Fruit fly (Drosophila melanogaster) whole organism, adult: ENCODE results near the gene Vha26.
A peak's percentile ranks its signal among the peaks of the same experiment; 100 is the strongest.

ENCODE experiments used
- CG11617 ChIP-seq: fragments of 200-800 bp; sonication (Bioruptor generic); optimal IDR thresholded peaks from 2 replicates; lab custom pipeline; 2017; ENCODE audit warnings: mild to moderate bottlenecking, missing biosample characterization, missing genetic modification reagents, missing genetic modification characterization
- CG12768 ChIP-seq: fragments of 200-800 bp; sonication (Bioruptor generic); optimal IDR thresholded peaks from 2 replicates; lab custom pipeline; 2017; ENCODE audit warnings: missing biosample characterization, missing genetic modification characterization, mild to moderate bottlenecking, moderate library complexity, missing genetic modification reagents
- CG14711 ChIP-seq: fragments of 200-800 bp; sonication (Bioruptor generic); optimal IDR thresholded peaks from 2 replicates; lab custom pipeline; 2018; ENCODE audit warnings: missing biosample characterization, mild to moderate bottlenecking, missing genetic modification characterization, moderate library complexity
- CG1620 ChIP-seq: fragments of 200-800 bp; sonication (Bioruptor generic); optimal IDR thresholded peaks from 2 replicates; lab custom pipeline; 2016; ENCODE audit warnings: missing biosample characterization, missing genetic modification characterization
- CG33017 ChIP-seq: fragments of 200-800 bp; sonication (Bioruptor generic); optimal IDR thresholded peaks from 2 replicates; lab custom pipeline; 2018; ENCODE audit warnings: missing biosample characterization, mild to moderate bottlenecking, missing genetic modification characterization, moderate library complexity
- CG5204 ChIP-seq: fragments of 200-800 bp; sonication (Bioruptor generic); optimal IDR thresholded peaks from 2 replicates; lab custom pipeline; 2016; ENCODE audit warnings: missing biosample characterization, missing genetic modification characterization
- CG7045 ChIP-seq: fragments of 200-800 bp; sonication (Bioruptor generic); optimal IDR thresholded peaks from 2 replicates; lab custom pipeline; 2017; ENCODE audit warnings: missing biosample characterization, mild to moderate bottlenecking, missing genetic modification characterization
- CG7101 ChIP-seq: fragments of 200-800 bp; sonication (Bioruptor generic); optimal IDR thresholded peaks from 2 replicates; lab custom pipeline; 2018; ENCODE audit warnings: missing biosample characterization, mild to moderate bottlenecking, missing genetic modification characterization, moderate library complexity
- Clk ChIP-seq: fragments of 200-800 bp; sonication (Bioruptor generic); optimal IDR thresholded peaks from 2 replicates; lab custom pipeline; 2017; ENCODE audit warnings: missing biosample characterization, missing genetic modification characterization
- Crg-1 ChIP-seq: fragments of 200-800 bp; sonication (Bioruptor generic); optimal IDR thresholded peaks from 2 replicates; lab custom pipeline; 2016; ENCODE audit warnings: missing biosample characterization, missing genetic modification characterization
- Hr96 ChIP-seq: fragments of 200-800 bp; sonication (Bioruptor generic); optimal IDR thresholded peaks from 2 replicates; lab custom pipeline; 2016; ENCODE audit warnings: missing biosample characterization, missing genetic modification characterization
- Mnt ChIP-seq: fragments of 200-800 bp; sonication (Bioruptor generic); optimal IDR thresholded peaks from 2 replicates; lab custom pipeline; 2016; ENCODE audit warnings: missing biosample characterization, mild to moderate bottlenecking, missing genetic modification characterization
- bab1 ChIP-seq: fragments of 200-800 bp; sonication (Bioruptor generic); optimal IDR thresholded peaks from 3 replicates; lab custom pipeline; 2019; ENCODE audit warnings: missing biosample characterization, mild to moderate bottlenecking, missing genetic modification characterization, moderate library complexity
- cic ChIP-seq: fragments of 200-800 bp; sonication (Bioruptor generic); optimal IDR thresholded peaks from 2 replicates; lab custom pipeline; 2017; ENCODE audit warnings: missing biosample characterization, mild to moderate bottlenecking, missing genetic modification characterization, moderate library complexity
- cnc ChIP-seq, 2 experiments: fragments of >200 bp; optimal IDR thresholded peaks; 2 replicates each; lab custom pipeline; 2017
- kay ChIP-seq: fragments of 200-800 bp; sonication (Bioruptor generic); peaks from one replicate; lab custom pipeline; 2016; ENCODE audit warnings: missing biosample characterization, missing genetic modification characterization, borderline replicate concordance
- ovo ChIP-seq: fragments of 200-800 bp; sonication (Bioruptor generic); optimal IDR thresholded peaks from 2 replicates; lab custom pipeline; 2016; ENCODE audit warnings: missing biosample characterization, missing genetic modification characterization
- pad ChIP-seq: fragments of 200-800 bp; sonication (Bioruptor generic); optimal IDR thresholded peaks from 3 replicates; lab custom pipeline; 2017; ENCODE audit warnings: missing biosample characterization, missing genetic modification characterization, mild to moderate bottlenecking, moderate library complexity, missing genetic modification reagents
- tj ChIP-seq: fragments of 200-800 bp; sonication (Bioruptor generic); optimal IDR thresholded peaks from 3 replicates; lab custom pipeline; 2017; ENCODE audit warnings: missing biosample characterization, mild to moderate bottlenecking, missing genetic modification characterization, moderate library complexity
- toe ChIP-seq: fragments of 200-800 bp; sonication (Bioruptor generic); optimal IDR thresholded peaks from 2 replicates; lab custom pipeline; 2016; ENCODE audit warnings: missing biosample characterization, missing genetic modification characterization

Vha26 gene

DNA sequence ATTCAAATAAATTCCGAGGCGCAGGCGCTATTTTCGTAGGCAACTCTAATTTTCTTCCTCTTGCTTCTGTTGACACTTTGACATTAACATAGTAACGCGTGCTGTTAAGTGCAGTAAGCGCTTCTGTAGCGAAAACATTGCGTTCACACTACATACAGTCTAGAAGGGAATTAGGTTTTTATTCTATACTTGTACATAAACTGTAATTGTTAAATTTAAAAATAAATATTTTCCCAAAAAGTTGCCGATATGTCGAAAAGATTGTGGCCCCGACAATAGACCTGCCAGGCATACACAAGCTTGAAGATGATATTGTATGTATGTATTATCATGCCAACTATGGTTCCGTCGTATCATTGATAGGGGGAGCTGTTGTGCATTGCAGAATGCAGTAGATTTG lies 14.9 kb downstream of the Vha26 start, which contains the start of gene asl:
asl (minus strand) TSS at position 67 of the 400 bp plus-strand sequence.
- TF ChIP-seq CG7045 (GFP tag; lab: Kevin White, UChicago), result peak; percentile 44
- TF ChIP-seq CG7101 (tag; lab: Kevin White, UChicago), result peak; percentile 60
- no peak for TF ChIP-seq ovo (GFP tag; lab: Kevin White, UChicago)
- TF ChIP-seq CG1620 (GFP tag; lab: Kevin White, UChicago), result peak; percentile 45
- peak; percentile 43 for TF ChIP-seq CG11617
- TF ChIP-seq CG12768 (GFP tag; lab: Kevin White, UChicago), result peak; percentile 11
- peak; percentile 32 for TF ChIP-seq pad (GFP tag; lab: Kevin White, UChicago)
- TF ChIP-seq bab1, result peak; percentile 72
- no peak for TF ChIP-seq Crg-1 (GFP tag; lab: Kevin White, UChicago)
- TF ChIP-seq CG33017 (tag; lab: Kevin White, UChicago), result peak; percentile 52
- peak; percentile 99 for TF ChIP-seq CG14711 (tag; lab: Kevin White, UChicago)
- no peak for TF ChIP-seq kay (GFP tag; lab: Kevin White, UChicago)
- TF ChIP-seq cic, result peak; percentile 25
- peak; percentile 59 for TF ChIP-seq Mnt (GFP tag; lab: Kevin White, UChicago)

DNA sequence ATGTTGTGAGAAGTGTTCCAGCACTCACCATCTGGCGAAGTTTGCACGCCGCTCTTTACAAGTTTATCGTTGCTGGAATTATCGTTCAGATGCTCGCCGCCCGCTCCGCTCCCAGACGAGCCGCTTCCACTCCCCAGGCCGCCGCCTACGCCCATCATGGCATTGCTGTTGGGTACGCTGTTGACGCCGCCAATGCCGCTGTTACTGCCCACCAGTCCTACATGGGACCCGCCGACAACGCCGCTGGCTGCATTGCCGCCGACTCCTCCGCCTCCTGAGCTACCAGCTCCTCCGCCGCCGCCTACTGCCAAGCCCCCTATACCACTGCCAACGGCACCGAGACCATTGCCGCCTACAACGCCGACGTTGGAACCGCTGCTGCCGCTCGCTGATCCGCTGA lies 16.9 kb downstream of the Vha26 start:
- TF ChIP-seq bab1 (no peak), Crg-1 (GFP tag; lab: Kevin White, UChicago) (no peak), ovo (GFP tag; lab: Kevin White, UChicago) (no peak), CG11617 (no peak), tj (GFP tag; lab: Kevin White, UChicago) (no peak), CG12768 (GFP tag; lab: Kevin White, UChicago) (no peak)

DNA sequence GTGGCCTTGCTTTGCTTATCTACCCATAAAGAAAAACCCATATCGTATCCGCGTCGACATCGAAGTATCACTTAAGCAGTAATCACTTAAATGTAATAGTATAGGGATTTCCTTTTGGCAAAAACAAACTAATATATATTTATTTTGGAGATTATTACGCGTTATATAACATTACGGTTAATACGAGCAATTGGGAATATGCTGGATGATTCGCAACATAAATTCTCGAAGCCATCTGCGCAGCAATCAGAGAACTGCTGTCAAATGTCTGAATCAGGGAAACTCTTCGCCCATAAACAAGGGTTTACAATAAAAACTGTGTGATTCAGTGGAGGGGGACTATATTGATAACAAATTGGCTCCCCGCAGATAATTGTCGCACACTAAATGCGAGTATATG lies 19.1 kb downstream of the Vha26 start:
- TF ChIP-seq pad (GFP tag; lab: Kevin White, UChicago), result no peak
- TF ChIP-seq CG1620 (GFP tag; lab: Kevin White, UChicago), result no peak
- no peak for TF ChIP-seq Mnt (GFP tag; lab: Kevin White, UChicago)
- TF ChIP-seq CG7045 (GFP tag; lab: Kevin White, UChicago), result no peak
- TF ChIP-seq CG5204, result no peak
- no peak for TF ChIP-seq CG33017 (tag; lab: Kevin White, UChicago)
- no peak for TF ChIP-seq Hr96
- no peak for TF ChIP-seq bab1

DNA sequence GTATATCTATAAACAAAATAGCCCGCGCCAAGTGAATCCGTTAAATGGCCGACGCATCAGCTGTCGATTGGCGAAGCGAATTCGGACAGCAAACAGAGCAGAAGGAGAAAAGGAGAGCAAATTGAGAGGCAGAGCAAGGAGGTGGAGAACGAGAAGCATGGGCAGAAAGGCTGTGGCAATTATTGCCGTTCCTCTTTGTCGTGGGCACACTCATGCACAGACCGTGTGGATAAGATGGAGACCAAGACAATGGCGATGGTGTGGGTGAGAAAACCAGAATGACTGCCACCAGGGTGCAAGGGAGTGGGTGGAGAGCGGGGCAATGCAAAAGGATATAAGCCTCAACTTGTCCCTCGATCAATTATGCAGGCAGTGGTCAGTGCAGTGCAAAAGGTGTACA lies 19.6 kb downstream of the Vha26 start:
- TF ChIP-seq CG11617 (no peak), Crg-1 (GFP tag; lab: Kevin White, UChicago) (no peak), pad (GFP tag; lab: Kevin White, UChicago) (peak; percentile 0), CG5204 (no peak)

DNA sequence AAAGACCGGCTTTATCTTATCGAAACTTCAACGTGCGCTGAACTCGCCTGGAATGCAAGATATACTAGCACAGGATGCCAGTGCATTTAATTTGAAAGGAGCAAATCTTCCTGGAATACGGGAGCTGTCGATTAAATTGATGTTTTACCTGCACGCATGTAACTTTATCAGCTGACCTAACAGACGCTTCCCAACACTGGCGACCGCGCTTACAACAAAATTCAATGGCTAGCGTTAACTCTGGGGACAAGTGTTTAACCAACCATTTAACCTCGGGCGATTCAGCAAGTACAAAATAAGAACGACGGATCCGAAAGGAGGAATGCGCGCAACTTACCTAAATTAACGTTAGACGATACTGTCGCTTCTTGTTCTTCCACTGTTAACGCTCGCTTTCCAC lies 20.2 kb downstream of the Vha26 start:
- no peak for TF ChIP-seq CG1620 (GFP tag; lab: Kevin White, UChicago)

DNA sequence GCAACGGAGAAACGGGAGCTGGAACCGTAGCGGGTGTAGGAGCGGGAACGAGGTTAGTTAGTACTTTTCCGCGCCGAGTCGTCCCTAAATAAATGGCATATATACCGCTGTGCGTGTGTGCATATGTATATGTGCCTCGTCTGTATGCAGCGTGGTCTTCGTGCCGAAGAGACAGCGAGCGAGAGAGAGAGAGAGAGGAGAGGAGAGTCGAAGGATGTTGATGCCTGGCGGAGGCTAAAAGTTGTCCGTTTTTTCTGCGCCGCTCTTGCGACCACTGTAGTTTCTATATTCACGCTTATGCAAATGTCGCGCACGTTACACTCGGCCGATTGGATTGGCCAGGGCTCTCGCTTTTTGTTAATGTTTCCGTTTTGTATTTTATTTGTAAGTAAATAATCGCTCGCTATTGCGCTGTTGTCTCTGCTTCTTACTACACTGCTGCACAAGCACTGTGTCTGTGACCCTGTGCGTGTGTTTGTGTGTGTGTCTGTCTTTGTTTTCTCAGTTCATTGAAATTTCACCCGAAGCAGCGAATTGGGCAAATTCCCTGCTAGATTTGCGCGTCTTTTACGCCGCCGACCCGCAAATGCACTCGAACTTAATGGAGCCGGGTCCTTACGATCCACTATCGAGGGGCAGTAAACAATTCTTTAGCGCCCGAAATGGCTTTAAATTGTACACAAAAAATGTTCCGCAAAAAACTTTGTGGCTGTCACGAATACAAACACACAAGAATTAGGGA lies 21.0 kb downstream of the Vha26 start, which contains the start of gene Rga:
Rga (minus strand) TSS at position 741 of the 742 bp plus-strand sequence.
- TF ChIP-seq tj (GFP tag; lab: Kevin White, UChicago) (peak; percentile 2), Mnt (GFP tag; lab: Kevin White, UChicago) (no peak)

DNA sequence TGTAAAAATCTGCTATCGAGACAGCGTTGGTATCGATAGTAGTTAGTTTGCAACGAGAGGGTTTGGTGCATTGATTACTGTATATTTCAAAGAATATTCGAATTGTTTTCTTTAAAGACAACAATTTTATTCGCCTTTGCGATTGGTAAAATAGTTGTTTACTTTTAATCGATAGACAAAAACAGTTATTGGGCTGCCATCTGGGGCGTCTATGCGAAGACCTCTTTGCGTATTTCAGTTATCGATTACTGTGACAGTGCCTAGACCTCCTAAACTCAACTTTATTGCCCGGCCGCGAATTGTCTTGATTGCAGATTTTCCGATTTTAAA lies 21.5 kb downstream of the Vha26 start, which contains the start of gene Atu:
Atu (plus strand) TSS at position 245 of the 330 bp plus-strand sequence.
- peak; percentile 23 for TF ChIP-seq CG7101 (tag; lab: Kevin White, UChicago)
- peak; percentile 23 for TF ChIP-seq CG7045 (GFP tag; lab: Kevin White, UChicago)
- TF ChIP-seq CG1620 (GFP tag; lab: Kevin White, UChicago), result no peak
- peak; percentile 40 for TF ChIP-seq bab1
- peak; percentile 26 for TF ChIP-seq tj (GFP tag; lab: Kevin White, UChicago)
- peak; percentile 14 for TF ChIP-seq Crg-1 (GFP tag; lab: Kevin White, UChicago)
- TF ChIP-seq cnc (optimal IDR thresholded peaks at IDR 0.05; lab: Kevin White, UChicago), result no peak
- TF ChIP-seq CG12768 (GFP tag; lab: Kevin White, UChicago), result peak; percentile 7
- no peak for TF ChIP-seq kay (GFP tag; lab: Kevin White, UChicago)
- peak; percentile 46 for TF ChIP-seq ovo (GFP tag; lab: Kevin White, UChicago)
- peak; percentile 59 for TF ChIP-seq CG11617
- TF ChIP-seq toe, result no peak
- peak; percentile 5 for TF ChIP-seq pad (GFP tag; lab: Kevin White, UChicago)
- TF ChIP-seq Mnt (GFP tag; lab: Kevin White, UChicago), result peak; percentile 36

DNA sequence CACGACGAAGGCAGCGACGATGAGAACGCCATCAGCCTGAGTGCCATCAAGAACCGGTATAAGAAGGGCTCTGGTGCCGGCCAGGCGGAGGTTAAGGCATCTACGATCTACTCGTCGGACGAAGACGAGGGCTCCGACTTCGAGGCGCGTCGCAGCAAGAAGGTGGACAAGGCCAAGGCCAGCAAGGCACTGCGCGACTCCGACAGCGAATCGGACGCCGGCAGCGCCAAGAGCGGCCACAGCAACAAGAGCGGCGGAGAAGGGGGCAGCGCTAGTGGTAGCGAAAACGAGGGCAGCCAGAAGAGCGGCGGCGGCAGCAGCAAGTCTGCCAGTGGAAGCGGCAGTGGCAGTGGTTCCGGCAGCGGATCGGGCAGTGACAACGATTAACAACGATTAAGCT lies 23.9 kb downstream of the Vha26 start:
- no peak for TF ChIP-seq toe
- no peak for TF ChIP-seq cnc (optimal IDR thresholded peaks at IDR 0.05; lab: Kevin White, UChicago)
- no peak for TF ChIP-seq ovo (GFP tag; lab: Kevin White, UChicago)
- no peak for TF ChIP-seq Clk (GFP tag; lab: Kevin White, UChicago)
- TF ChIP-seq kay (GFP tag; lab: Kevin White, UChicago), result no peak
- TF ChIP-seq CG14711 (tag; lab: Kevin White, UChicago), result no peak
- no peak for TF ChIP-seq Crg-1 (GFP tag; lab: Kevin White, UChicago)
- no peak for TF ChIP-seq CG11617
- no peak for TF ChIP-seq CG1620 (GFP tag; lab: Kevin White, UChicago)
- TF ChIP-seq tj (GFP tag; lab: Kevin White, UChicago), result no peak
- TF ChIP-seq CG5204, result no peak
